Fruit fly (Drosophila melanogaster) whole organism, wandering third instar larva: ENCODE data around the gene CG8611.

Experiments
- CG9705 ChIP-seq: fragments of 200-800 bp; sonication (Bioruptor generic); optimal IDR thresholded peaks from 2 replicates; lab custom pipeline; 2018; ENCODE audit warnings: missing biosample characterization, mild to moderate bottlenecking, missing genetic modification characterization
- Dif ChIP-seq: fragments of 200-275, 200-300 bp; sonication (Bioruptor generic); optimal IDR thresholded peaks from 2 replicates; lab custom pipeline; 2018; ENCODE audit warnings: missing biosample characterization, missing genetic modification characterization; ENCODE audit not compliant: partially characterized antibody

- TF ChIP-seq CG9705 (GFP tag; lab: Kevin White, UChicago) (no peak), Dif (GFP tag; lab: Kevin White, UChicago) (no peak)
Measured at dm6 chrX:17368569-17368968, 53.4 kb downstream of the CG8611 start.
